Fruit fly (Drosophila melanogaster) whole organism, embryonic: Measurements from ENCODE around the gene His3.3B.
A peak's percentile ranks its signal among the peaks of the same experiment; 100 is the strongest.

ENCODE experiments used
- B-H1 ChIP-seq: fragments of 200-800 bp; sonication (Bioruptor generic); IDR thresholded peaks from 3 replicates; pipeline ENCODE4 v1.3.6; 2022; ENCODE audit warnings: missing biosample characterization, missing genetic modification characterization
- BEAF-32 ChIP-seq: fragments of 200-800 bp; sonication (Bioruptor generic); optimal IDR thresholded peaks from 3 replicates; lab custom pipeline; 2017; ENCODE audit warnings: missing biosample characterization, missing genetic modification characterization, mild to moderate bottlenecking, moderate library complexity, missing genetic modification reagents
- Blimp-1 ChIP-seq: fragments of 200-800 bp; sonication (Bioruptor generic); optimal IDR thresholded peaks from 3 replicates; lab custom pipeline; 2018; ENCODE audit warnings: missing biosample characterization, missing genetic modification characterization, mild to moderate bottlenecking, moderate library complexity, missing genetic modification reagents
- CG13296 ChIP-seq: fragments of 200-800 bp; sonication (Bioruptor generic); optimal IDR thresholded peaks from 3 replicates; lab custom pipeline; 2018; ENCODE audit warnings: missing biosample characterization, mild to moderate bottlenecking, missing genetic modification characterization
- CG13775 ChIP-seq: fragments of 200-800 bp; sonication (Bioruptor generic); optimal IDR thresholded peaks from 3 replicates; lab custom pipeline; 2017; ENCODE audit warnings: missing biosample characterization, mild to moderate bottlenecking, missing genetic modification characterization
- CG15269 ChIP-seq: fragments of 200-800 bp; sonication (Bioruptor generic); optimal IDR thresholded peaks from 2 replicates; lab custom pipeline; 2018; ENCODE audit warnings: missing biosample characterization, mild to moderate bottlenecking, missing genetic modification characterization, moderate library complexity
- CG17359 ChIP-seq: fragments of 200-800 bp; sonication (Bioruptor generic); optimal IDR thresholded peaks from 3 replicates; lab custom pipeline; 2018; ENCODE audit warnings: missing biosample characterization, mild to moderate bottlenecking, missing genetic modification characterization, moderate library complexity
- CG18011 ChIP-seq: fragments of 200-800 bp; sonication (Bioruptor generic); optimal IDR thresholded peaks from 2 replicates; lab custom pipeline; 2017; ENCODE audit warnings: missing biosample characterization, missing genetic modification characterization, mild to moderate bottlenecking, moderate library complexity, missing genotype
- CG18764 ChIP-seq: fragments of 200-800 bp; sonication (Bioruptor generic); optimal IDR thresholded peaks from 3 replicates; lab custom pipeline; 2016; ENCODE audit warnings: missing biosample characterization, missing genetic modification characterization
- CG2678 ChIP-seq: fragments of 200-800 bp; sonication (Bioruptor generic); optimal IDR thresholded peaks from 3 replicates; lab custom pipeline; 2019; ENCODE audit warnings: missing biosample characterization, mild to moderate bottlenecking, missing genetic modification characterization, moderate library complexity
- CG3065 ChIP-seq: fragments of 200-800 bp; sonication (Bioruptor generic); optimal IDR thresholded peaks from 2 replicates; lab custom pipeline; 2016; ENCODE audit warnings: missing biosample characterization, missing genetic modification characterization
- CG31388 ChIP-seq: fragments of 200-800 bp; sonication (Bioruptor generic); optimal IDR thresholded peaks from 2 replicates; lab custom pipeline; 2016; ENCODE audit warnings: missing biosample characterization, missing genetic modification characterization
- CG4617 ChIP-seq: fragments of 200-800 bp; sonication (Bioruptor generic); optimal IDR thresholded peaks from 3 replicates; lab custom pipeline; 2016; ENCODE audit warnings: missing biosample characterization, missing genetic modification characterization, borderline replicate concordance
- CG4854 ChIP-seq: fragments of 200-800 bp; sonication (Bioruptor generic); optimal IDR thresholded peaks from 2 replicates; lab custom pipeline; 2016; ENCODE audit warnings: missing biosample characterization, missing genetic modification characterization, inconsistent platforms
- CG6689 ChIP-seq: fragments of 200-800 bp; sonication (Bioruptor generic); IDR thresholded peaks from 2 replicates; pipeline ENCODE4 v1.3.6; 2022; ENCODE audit warnings: missing biosample characterization, missing genetic modification characterization
- CG6854 ChIP-seq: fragments of 200-800 bp; sonication (Bioruptor generic); optimal IDR thresholded peaks from 3 replicates; lab custom pipeline; 2017; ENCODE audit warnings: missing biosample characterization, mild to moderate bottlenecking, missing genetic modification characterization
- CG7987 ChIP-seq: fragments of 200-800 bp; sonication (Bioruptor generic); optimal IDR thresholded peaks from 2 replicates; lab custom pipeline; 2018; ENCODE audit warnings: missing biosample characterization, mild to moderate bottlenecking, missing genetic modification characterization, moderate library complexity
- CG9932 ChIP-seq: fragments of 200-800 bp; sonication (Bioruptor generic); IDR thresholded peaks from 2 replicates; pipeline ENCODE4 v1.3.6; 2022; ENCODE audit warnings: missing biosample characterization, missing genetic modification characterization
- CrebB ChIP-seq: fragments of 200-800 bp; sonication (Bioruptor generic); optimal IDR thresholded peaks from 3 replicates; lab custom pipeline; 2018; ENCODE audit warnings: missing biosample characterization, mild to moderate bottlenecking, missing genetic modification characterization
- Dfd ChIP-seq, 2 experiments: fragments of >200 bp; optimal IDR thresholded peaks; 2 replicates each; lab custom pipeline; 2017; ENCODE audit warnings: missing biosample characterization in 2 of 2, missing genetic modification characterization in 2 of 2
- GATAe ChIP-seq: fragments of 200-800 bp; sonication (Bioruptor generic); conservative IDR thresholded peaks from 2 replicates; pipeline ENCODE4 v1.3.6; 2022; ENCODE audit warnings: missing biosample characterization, missing genetic modification characterization
- HmgD ChIP-seq: fragments of 200-800 bp; sonication (Bioruptor generic); optimal IDR thresholded peaks from 3 replicates; lab custom pipeline; 2016; ENCODE audit warnings: missing biosample characterization, missing genetic modification characterization
- Jarid2 ChIP-seq: fragments of 200-800 bp; sonication (Bioruptor generic); optimal IDR thresholded peaks from 3 replicates; lab custom pipeline; 2017; ENCODE audit warnings: mild to moderate bottlenecking, missing biosample characterization, missing genetic modification reagents, missing genetic modification characterization
- MTF-1 ChIP-seq: fragments of 200-800 bp; sonication (Bioruptor generic); optimal IDR thresholded peaks from 2 replicates; lab custom pipeline; 2018; ENCODE audit warnings: missing biosample characterization, mild to moderate bottlenecking, missing genetic modification characterization, borderline replicate concordance
- Nf-YB ChIP-seq: fragments of 200-800 bp; sonication (Bioruptor generic); optimal IDR thresholded peaks from 3 replicates; lab custom pipeline; 2019; ENCODE audit warnings: missing biosample characterization, mild to moderate bottlenecking, missing genetic modification characterization, moderate library complexity
- Opbp ChIP-seq: fragments of 200-800 bp; sonication (Bioruptor generic); IDR thresholded peaks from 3 replicates; pipeline ENCODE4 v1.3.6; 2022; ENCODE audit warnings: missing biosample characterization, missing genetic modification characterization; ENCODE audit not compliant: partially characterized antibody
- Sry-δ ChIP-seq: fragments of 200-800 bp; sonication (Bioruptor generic); optimal IDR thresholded peaks from 2 replicates; lab custom pipeline; 2016; ENCODE audit warnings: missing biosample characterization, missing genetic modification characterization
- bab2 ChIP-seq: fragments of 200-800 bp; sonication (Bioruptor generic); optimal IDR thresholded peaks from 2 replicates; lab custom pipeline; 2016; ENCODE audit warnings: missing biosample characterization, missing genetic modification characterization
- bbx ChIP-seq: fragments of 200-800 bp; sonication (Bioruptor generic); IDR thresholded peaks from 2 replicates; pipeline ENCODE4 v1.3.6; 2022; ENCODE audit warnings: missing biosample characterization, missing genetic modification characterization; ENCODE audit not compliant: partially characterized antibody
- bigmax ChIP-seq: fragments of 200-800 bp; sonication (Bioruptor generic); optimal IDR thresholded peaks from 2 replicates; lab custom pipeline; 2018; ENCODE audit warnings: missing biosample characterization, mild to moderate bottlenecking, missing genetic modification characterization
- btn ChIP-seq: fragments of 200-800 bp; sonication (Bioruptor generic); optimal IDR thresholded peaks from 2 replicates; lab custom pipeline; 2016; ENCODE audit warnings: missing biosample characterization, missing genetic modification characterization
- chif ChIP-seq, 2 experiments: fragments of 200-800 bp; sonication (Bioruptor generic); optimal IDR thresholded peaks; 3 replicates each; lab custom pipeline; 2016; ENCODE audit warnings: missing biosample characterization in 2 of 2, missing genetic modification characterization in 2 of 2
- cwo ChIP-seq: fragments of 200-800 bp; sonication (Bioruptor generic); optimal IDR thresholded peaks from 3 replicates; lab custom pipeline; 2017; ENCODE audit warnings: missing biosample characterization, missing genetic modification characterization, mild to moderate bottlenecking, moderate library complexity, missing genetic modification reagents
- exex ChIP-seq: fragments of 200-800 bp; sonication (Bioruptor generic); optimal IDR thresholded peaks from 4 replicates; lab custom pipeline; 2018; ENCODE audit warnings: missing biosample characterization, mild to moderate bottlenecking, missing genetic modification characterization, moderate library complexity
- ftz-f1 ChIP-seq: fragments of 200-800 bp; sonication (Bioruptor generic); optimal IDR thresholded peaks from 2 replicates; lab custom pipeline; 2016; ENCODE audit warnings: missing biosample characterization, missing genetic modification characterization
- fu2 ChIP-seq: fragments of 200-800 bp; sonication (Bioruptor generic); optimal IDR thresholded peaks from 2 replicates; lab custom pipeline; 2016; ENCODE audit warnings: missing biosample characterization, missing genetic modification characterization
- hkb ChIP-seq, 2 experiments: fragments of 200-800 bp in 1 of 2; fragments of >200 bp in 1 of 2; sonication (Bioruptor generic) in 1 of 2; IDR thresholded peaks in 1 of 2; optimal IDR thresholded peaks in 1 of 2; 2 replicates each; pipeline versions ENCODE4 v1.3.6 to Lab custom; 2017 to 2022; ENCODE audit warnings: missing biosample characterization in 1 of 2, missing genetic modification characterization in 1 of 2
- jigr1 ChIP-seq: fragments of 200-800 bp; sonication (Bioruptor generic); IDR thresholded peaks from 3 replicates; pipeline ENCODE4 v1.3.6; 2022; ENCODE audit warnings: missing biosample characterization, missing genetic modification characterization
- jing ChIP-seq: fragments of 200-800 bp; sonication (Bioruptor generic); optimal IDR thresholded peaks from 2 replicates; lab custom pipeline; 2018; ENCODE audit warnings: missing biosample characterization, mild to moderate bottlenecking, missing genetic modification characterization
- lilli ChIP-seq: fragments of 200-800 bp; sonication (Bioruptor generic); optimal IDR thresholded peaks from 3 replicates; lab custom pipeline; 2016; ENCODE audit warnings: missing biosample characterization, missing genetic modification characterization
- pnt ChIP-seq: fragments of 200-800 bp; sonication (Bioruptor generic); optimal IDR thresholded peaks from 3 replicates; lab custom pipeline; 2016; ENCODE audit warnings: missing biosample characterization, missing genetic modification characterization
- psq ChIP-seq: fragments of 200-800 bp; sonication (Bioruptor generic); optimal IDR thresholded peaks from 2 replicates; lab custom pipeline; 2017; ENCODE audit warnings: missing biosample characterization, missing genetic modification characterization
- salm ChIP-seq: fragments of 200-800 bp; sonication (Bioruptor generic); optimal IDR thresholded peaks from 2 replicates; lab custom pipeline; 2018; ENCODE audit warnings: missing biosample characterization, mild to moderate bottlenecking, missing genetic modification characterization
- stc ChIP-seq: fragments of 200-800 bp; sonication (Bioruptor generic); IDR thresholded peaks from 2 replicates; pipeline ENCODE4 v1.3.6; 2022; ENCODE audit warnings: missing biosample characterization, missing genetic modification characterization
- tgo ChIP-seq: fragments of 200-800 bp; sonication (Bioruptor generic); IDR thresholded peaks from 3 replicates; pipeline ENCODE4 v1.3.6; 2022; ENCODE audit warnings: missing biosample characterization, missing genetic modification characterization
- unc-4 ChIP-seq: fragments of 200-800 bp; sonication (Bioruptor generic); IDR thresholded peaks from 2 replicates; pipeline ENCODE4 v1.3.6; 2022; ENCODE audit warnings: missing biosample characterization, missing genetic modification characterization; ENCODE audit not compliant: partially characterized antibody
- unpg ChIP-seq: fragments of 200-800 bp; sonication (Bioruptor generic); optimal IDR thresholded peaks from 3 replicates; lab custom pipeline; 2018; ENCODE audit warnings: missing biosample characterization, mild to moderate bottlenecking, missing genetic modification characterization, moderate library complexity
- zen ChIP-seq: fragments of 200-800 bp; sonication (Bioruptor generic); optimal IDR thresholded peaks from 3 replicates; lab custom pipeline; 2018; ENCODE audit warnings: missing biosample characterization, mild to moderate bottlenecking, missing genetic modification characterization, moderate library complexity
- zf30C ChIP-seq: fragments of 200-800 bp; sonication (Bioruptor generic); optimal IDR thresholded peaks from 3 replicates; lab custom pipeline; 2018; ENCODE audit warnings: missing biosample characterization, mild to moderate bottlenecking, missing genetic modification characterization

His3.3B gene

dm6 chrX:9141219-9141618 is 15.2 kb downstream of the His3.3B start (continued):
- TF ChIP-seq CG6854 (GFP tag; lab: Kevin White, UChicago) (peak; percentile 29), CG9932 (GFP tag; lab: Robert Waterston, UW) (peak; percentile 72), fu2 (GFP tag; lab: Kevin White, UChicago) (no peak), hkb (optimal IDR thresholded peaks at IDR 0.05; lab: Kevin White, UChicago) (no peak), hkb (GFP tag; IDR thresholded peaks at IDR 0.05; lab: Robert Waterston, UW) (peak; percentile 82), exex (tag; lab: Kevin White, UChicago) (no peak), jing (GFP tag; lab: Kevin White, UChicago) (peak; percentile 43), jigr1 (GFP tag; lab: Robert Waterston, UW) (peak; percentile 75; the same call in 2 of the 3 replicates), Dfd (GFP tag; optimal IDR thresholded peaks at IDR 0.05; lab: Kevin White, UChicago) (no peak), CG13296 (GFP tag; lab: Kevin White, UChicago) (peak; percentile 50), CG4617 (GFP tag; lab: Kevin White, UChicago) (peak; percentile 22), GATAe (GFP tag; lab: Robert Waterston, UW) (no peak), CG18764 (GFP tag; lab: Kevin White, UChicago) (peak; percentile 13), psq (GFP tag; lab: Kevin White, UChicago) (peak; percentile 1), CrebB (peak; percentile 13), B-H1 (peak; percentile 71), Opbp (GFP tag; lab: Robert Waterston, UW) (no peak), CG15269 (no peak), salm (tag; lab: Kevin White, UChicago) (peak; percentile 18), unpg (GFP tag; lab: Kevin White, UChicago) (peak; percentile 69), CG4854 (peak; percentile 58), unc-4 (GFP tag; lab: Robert Waterston, UW) (no peak), ftz-f1 (no peak), chif (GFP tag; optimal IDR thresholded peaks at IDR 0.05; lab: Kevin White, UChicago) (peak; percentile 28 to 82), CG2678 (tag; lab: Kevin White, UChicago) (peak; percentile 78), stc (GFP tag; lab: Robert Waterston, UW) (peak; percentile 77), CG17359 (tag; lab: Kevin White, UChicago) (peak; percentile 68), CG6689 (GFP tag; lab: Robert Waterston, UW) (peak; percentile 82), zen (peak; percentile 59), MTF-1 (GFP tag; lab: Kevin White, UChicago) (peak; percentile 3), bigmax (GFP tag; lab: Kevin White, UChicago) (no peak), lilli (GFP tag; lab: Kevin White, UChicago) (peak; percentile 68), tgo (GFP tag; lab: Robert Waterston, UW) (peak; percentile 80), CG13775 (GFP tag; lab: Kevin White, UChicago) (peak; percentile 40), Sry-δ (GFP tag; lab: Kevin White, UChicago) (peak; percentile 39), zf30C (no peak), btn (GFP tag; lab: Kevin White, UChicago) (peak; percentile 45), CG31388 (GFP tag; lab: Kevin White, UChicago) (no peak), Jarid2 (GFP tag; lab: Kevin White, UChicago) (no peak), pnt (peak; percentile 82), bab2 (peak; percentile 71), BEAF-32 (GFP tag; lab: Kevin White, UChicago) (no peak), CG7987 (no peak), CG3065 (GFP tag; lab: Kevin White, UChicago) (peak; percentile 20), bbx (no peak), Blimp-1 (GFP tag; lab: Kevin White, UChicago) (peak; percentile 67), HmgD (no peak), Nf-YB (GFP tag; lab: Kevin White, UChicago) (peak; percentile 25), cwo (peak; percentile 58), CG18011 (GFP tag; lab: Kevin White, UChicago) (no peak)
